Worm (Caenorhabditis elegans): ENCODE results near the gene sri-20.

ce11 chrV:10323537-10323936 is 44.8 kb upstream of the sri-20 start:
- TF ChIP-seq flt-1 (GFP tag; IDR thresholded peaks at IDR 0.05), result no peak
- no peak for TF ChIP-seq ama-1 (optimal IDR thresholded peaks at IDR 0.05)
- TF ChIP-seq scrt-1 (GFP tag; IDR thresholded peaks at IDR 0.05), result no peak
- TF ChIP-seq B0310.2 (tag; optimal IDR thresholded peaks at IDR 0.05), result no peak
- no peak for TF ChIP-seq aly-1 (tag; optimal IDR thresholded peaks at IDR 0.05)
